Fruit fly (Drosophila melanogaster) whole organism, embryonic: ENCODE results near the gene Rlb1.
A peak's percentile ranks its signal among the peaks of the same experiment; 100 is the strongest.

ENCODE experiments used
- CG10267 ChIP-seq: fragments of 200-800 bp; sonication (Bioruptor generic); optimal IDR thresholded peaks from 2 replicates; lab custom pipeline; 2018; ENCODE audit warnings: missing biosample characterization, mild to moderate bottlenecking, missing genetic modification characterization, moderate library complexity
- CG13287 ChIP-seq: fragments of 200-800 bp; sonication (Bioruptor generic); IDR thresholded peaks from 2 replicates; pipeline ENCODE4 v1.3.6; 2022; ENCODE audit warnings: missing biosample characterization, missing genetic modification characterization; ENCODE audit not compliant: partially characterized antibody
- CG15601 ChIP-seq: fragments of 200-800 bp; sonication (Bioruptor generic); optimal IDR thresholded peaks from 3 replicates; lab custom pipeline; 2019; ENCODE audit warnings: missing biosample characterization, mild to moderate bottlenecking, missing genetic modification characterization, moderate library complexity
- CG1602 ChIP-seq: fragments of 200-800 bp; sonication (Bioruptor generic); optimal IDR thresholded peaks from 3 replicates; lab custom pipeline; 2016; ENCODE audit warnings: missing biosample characterization, missing genetic modification characterization
- CG16813 ChIP-seq: fragments of 200-800 bp; sonication (Bioruptor generic); IDR thresholded peaks from 3 replicates; pipeline ENCODE4 v1.3.6; 2022; ENCODE audit warnings: missing biosample characterization, missing genetic modification characterization; ENCODE audit not compliant: partially characterized antibody
- CG17328 ChIP-seq: fragments of 200-800 bp; sonication (Bioruptor generic); IDR thresholded peaks from 2 replicates; pipeline ENCODE4 v1.3.6; 2022; ENCODE audit warnings: missing biosample characterization, missing genetic modification characterization
- CG2120 ChIP-seq: fragments of 200-800 bp; sonication (Bioruptor generic); optimal IDR thresholded peaks from 3 replicates; lab custom pipeline; 2016; ENCODE audit warnings: missing biosample characterization, missing genetic modification characterization
- CG32772 ChIP-seq: fragments of 200-800 bp; sonication (Bioruptor generic); IDR thresholded peaks from 2 replicates; pipeline ENCODE4 v1.3.6; 2022; ENCODE audit warnings: missing biosample characterization, missing genetic modification characterization
- CG34224 ChIP-seq: fragments of 200-800 bp; sonication (Bioruptor generic); IDR thresholded peaks from 3 replicates; pipeline ENCODE4 v1.3.6; 2022; ENCODE audit warnings: missing biosample characterization, missing genetic modification characterization; ENCODE audit not compliant: partially characterized antibody
- CG4424 ChIP-seq: fragments of 200-800 bp; sonication (Bioruptor generic); optimal IDR thresholded peaks from 3 replicates; lab custom pipeline; 2016; ENCODE audit warnings: missing biosample characterization, missing genetic modification characterization
- CG7745 ChIP-seq: fragments of 200-800 bp; sonication (Bioruptor generic); optimal IDR thresholded peaks from 2 replicates; lab custom pipeline; 2018; ENCODE audit warnings: missing biosample characterization, mild to moderate bottlenecking, missing genetic modification characterization, moderate library complexity
- CG8290 ChIP-seq, 3 experiments: fragments of 200-800 bp; sonication (Bioruptor generic); optimal IDR thresholded peaks; 2 replicates each; lab custom pipeline; 2016 to 2019; ENCODE audit warnings: missing biosample characterization in 3 of 3, missing genetic modification characterization in 3 of 3, mild to moderate bottlenecking in 2 of 3, moderate library complexity in 1 of 3
- CG8924 ChIP-seq: fragments of 200-800 bp; optimal IDR thresholded peaks from 3 replicates; lab custom pipeline; 2019; ENCODE audit warnings: missing biosample characterization, mild to moderate bottlenecking, missing genetic modification characterization, moderate library complexity
- CkIIα-i1 ChIP-seq: fragments of 200-800 bp; sonication (Bioruptor generic); IDR thresholded peaks from 2 replicates; pipeline ENCODE4 v1.3.6; 2022; ENCODE audit warnings: missing biosample characterization, missing genetic modification characterization
- Hmr ChIP-seq: fragments of 200-800 bp; sonication (Bioruptor generic); optimal IDR thresholded peaks from 3 replicates; lab custom pipeline; 2017; ENCODE audit warnings: mild to moderate bottlenecking, missing biosample characterization, missing genetic modification reagents, missing genetic modification characterization
- Lpt ChIP-seq: fragments of >200 bp; optimal IDR thresholded peaks from 2 replicates; lab custom pipeline; 2018; ENCODE audit warnings: missing biosample characterization, missing genetic modification characterization
- Med ChIP-seq: fragments of 200-800 bp; sonication (Bioruptor generic); peaks from one replicate; lab custom pipeline; 2016; ENCODE audit warnings: missing biosample characterization, missing genetic modification characterization, mild to moderate bottlenecking, inconsistent platforms, moderate library complexity
- NFAT ChIP-seq: fragments of 200-800 bp; sonication (Bioruptor generic); IDR thresholded peaks from 2 replicates; pipeline ENCODE4 v1.3.6; 2022; ENCODE audit warnings: missing biosample characterization, missing genetic modification characterization
- Neu2 ChIP-seq: fragments of 200-800 bp; sonication (Bioruptor generic); optimal IDR thresholded peaks from 3 replicates; lab custom pipeline; 2016; ENCODE audit warnings: missing biosample characterization, missing genetic modification characterization, borderline replicate concordance
- Nf-YC ChIP-seq: fragments of 200-800 bp; optimal IDR thresholded peaks from 3 replicates; lab custom pipeline; 2019; ENCODE audit warnings: missing biosample characterization, mild to moderate bottlenecking, missing genetic modification characterization, moderate library complexity
- NfI ChIP-seq: fragments of 200-800 bp; sonication (Bioruptor generic); optimal IDR thresholded peaks from 3 replicates; lab custom pipeline; 2018; ENCODE audit warnings: missing biosample characterization, mild to moderate bottlenecking, missing genetic modification characterization, moderate library complexity
- Stat92E ChIP-seq, 3 experiments: fragments of >200 bp in 2 of 3; fragments of 200-800 bp in 1 of 3; sonication (Bioruptor generic) in 1 of 3; optimal IDR thresholded peaks; 2 replicates each; lab custom pipeline; 2017 to 2019; ENCODE audit warnings: missing biosample characterization in 3 of 3, missing genetic modification characterization in 3 of 3, mild to moderate bottlenecking in 1 of 3, moderate library complexity in 1 of 3
- aop ChIP-seq: fragments of 200-800 bp; sonication (Bioruptor generic); IDR thresholded peaks from 2 replicates; pipeline ENCODE4 v1.3.6; 2022; ENCODE audit warnings: missing biosample characterization, missing genetic modification characterization
- ash1 ChIP-seq: fragments of 200-800 bp; sonication (Bioruptor generic); optimal IDR thresholded peaks from 2 replicates; lab custom pipeline; 2018; ENCODE audit warnings: missing biosample characterization, mild to moderate bottlenecking, missing genetic modification characterization
- bbx ChIP-seq: fragments of 200-800 bp; sonication (Bioruptor generic); IDR thresholded peaks from 2 replicates; pipeline ENCODE4 v1.3.6; 2022; ENCODE audit warnings: missing biosample characterization, missing genetic modification characterization; ENCODE audit not compliant: partially characterized antibody
- bsh ChIP-seq, 2 experiments: fragments of 200-800 bp; sonication (Bioruptor generic); optimal IDR thresholded peaks; 2 replicates each; lab custom pipeline; 2017 to 2018; ENCODE audit warnings: mild to moderate bottlenecking in 2 of 2, missing biosample characterization in 2 of 2, missing genetic modification characterization in 2 of 2, moderate library complexity in 1 of 2
- crp ChIP-seq, 2 experiments: fragments of 200-800 bp; sonication (Bioruptor generic); optimal IDR thresholded peaks; 2 replicates in 1 of 2; 3 replicates in 1 of 2; lab custom pipeline; 2017; ENCODE audit warnings: missing biosample characterization in 2 of 2, missing genetic modification characterization in 2 of 2, mild to moderate bottlenecking in 1 of 2, moderate library complexity in 1 of 2
- eve ChIP-seq, 2 experiments: fragments of >200 bp; optimal IDR thresholded peaks; 2 replicates each; lab custom pipeline; 2017; ENCODE audit warnings: missing biosample characterization in 2 of 2, missing genetic modification characterization in 2 of 2
- ftz-f1 ChIP-seq: fragments of 200-800 bp; sonication (Bioruptor generic); optimal IDR thresholded peaks from 2 replicates; lab custom pipeline; 2016; ENCODE audit warnings: missing biosample characterization, missing genetic modification characterization
- grn ChIP-seq: fragments of 200-800 bp; sonication (Bioruptor generic); optimal IDR thresholded peaks from 3 replicates; lab custom pipeline; 2017; ENCODE audit warnings: missing biosample characterization, missing genetic modification characterization
- gro ChIP-seq: fragments of 200-800 bp; sonication (Bioruptor generic); optimal IDR thresholded peaks from 2 replicates; lab custom pipeline; 2016; ENCODE audit warnings: missing biosample characterization, missing genetic modification characterization
- jing ChIP-seq: fragments of 200-800 bp; sonication (Bioruptor generic); optimal IDR thresholded peaks from 2 replicates; lab custom pipeline; 2018; ENCODE audit warnings: missing biosample characterization, mild to moderate bottlenecking, missing genetic modification characterization
- kay ChIP-seq: fragments of 200-800 bp; sonication (Bioruptor generic); optimal IDR thresholded peaks from 2 replicates; lab custom pipeline; 2016; ENCODE audit warnings: missing biosample characterization, missing genetic modification characterization
- kni ChIP-seq: fragments of 200-800 bp; sonication (Bioruptor generic); optimal IDR thresholded peaks from 3 replicates; lab custom pipeline; 2017; ENCODE audit warnings: mild to moderate bottlenecking, missing biosample characterization, missing genetic modification reagents, missing genetic modification characterization
- lov ChIP-seq, 2 experiments: fragments of 200-800 bp in 1 of 2; fragments of >200 bp in 1 of 2; sonication (Bioruptor generic) in 1 of 2; IDR thresholded peaks in 1 of 2; optimal IDR thresholded peaks in 1 of 2; 2 replicates in 1 of 2; 3 replicates in 1 of 2; pipeline versions ENCODE4 v1.3.6 to Lab custom; 2017 to 2022; ENCODE audit warnings: missing biosample characterization in 1 of 2, missing genetic modification characterization in 1 of 2
- mam ChIP-seq: fragments of 200-800 bp; sonication (Bioruptor generic); optimal IDR thresholded peaks from 3 replicates; lab custom pipeline; 2016; ENCODE audit warnings: missing biosample characterization, missing genetic modification characterization
- nmo ChIP-seq: fragments of 200-800 bp; sonication (Bioruptor generic); optimal IDR thresholded peaks from 2 replicates; lab custom pipeline; 2018; ENCODE audit warnings: missing biosample characterization, mild to moderate bottlenecking, missing genetic modification characterization, moderate library complexity
- oc ChIP-seq: fragments of 200-800 bp; sonication (Bioruptor generic); optimal IDR thresholded peaks from 2 replicates; lab custom pipeline; 2018; ENCODE audit warnings: missing biosample characterization, mild to moderate bottlenecking, missing genetic modification characterization, moderate library complexity
- onecut ChIP-seq: fragments of 200-800 bp; sonication (Bioruptor generic); IDR thresholded peaks from 2 replicates; pipeline ENCODE4 v1.3.6; 2022; ENCODE audit warnings: missing biosample characterization, missing genetic modification characterization
- org-1 ChIP-seq: fragments of 200-800 bp; sonication (Bioruptor generic); optimal IDR thresholded peaks from 2 replicates; lab custom pipeline; 2017; ENCODE audit warnings: missing biosample characterization, missing genetic modification characterization
- phol ChIP-seq: fragments of 200-800 bp; sonication (Bioruptor generic); optimal IDR thresholded peaks from 3 replicates; lab custom pipeline; 2018; ENCODE audit warnings: missing biosample characterization, mild to moderate bottlenecking, missing genetic modification characterization, moderate library complexity
- psq ChIP-seq: fragments of 200-800 bp; sonication (Bioruptor generic); optimal IDR thresholded peaks from 2 replicates; lab custom pipeline; 2017; ENCODE audit warnings: missing biosample characterization, missing genetic modification characterization
- pzg ChIP-seq: fragments of 200-800 bp; sonication (Bioruptor generic); optimal IDR thresholded peaks from 3 replicates; lab custom pipeline; 2018; ENCODE audit warnings: missing biosample characterization, mild to moderate bottlenecking, missing genetic modification characterization, moderate library complexity
- sens-2 ChIP-seq: fragments of 200-800 bp; sonication (Bioruptor generic); IDR thresholded peaks from 2 replicates; pipeline ENCODE4 v1.3.6; 2022; ENCODE audit warnings: missing biosample characterization, missing genetic modification characterization
- slbo ChIP-seq: fragments of 200-800 bp; sonication (Bioruptor generic); IDR thresholded peaks from 2 replicates; pipeline ENCODE4 v1.3.6; 2022; ENCODE audit warnings: missing biosample characterization, missing genetic modification characterization
- so ChIP-seq: fragments of 200-800 bp; sonication (Bioruptor generic); IDR thresholded peaks from 3 replicates; pipeline ENCODE4 v1.3.6; 2022; ENCODE audit warnings: missing biosample characterization, missing genetic modification characterization
- ttk ChIP-seq: fragments of 200-800 bp; sonication (Bioruptor generic); IDR thresholded peaks from 2 replicates; pipeline ENCODE4 v2.1.2; 2022; ENCODE audit warnings: missing biosample characterization, missing genetic modification characterization
- z ChIP-seq: fragments of 200-800 bp; sonication (Bioruptor generic); IDR thresholded peaks from 3 replicates; pipeline ENCODE4 v1.3.6; 2022; ENCODE audit warnings: missing biosample characterization, missing genetic modification characterization
- zen ChIP-seq: fragments of 200-800 bp; sonication (Bioruptor generic); optimal IDR thresholded peaks from 3 replicates; lab custom pipeline; 2018; ENCODE audit warnings: missing biosample characterization, mild to moderate bottlenecking, missing genetic modification characterization, moderate library complexity

Rlb1 gene

DNA sequence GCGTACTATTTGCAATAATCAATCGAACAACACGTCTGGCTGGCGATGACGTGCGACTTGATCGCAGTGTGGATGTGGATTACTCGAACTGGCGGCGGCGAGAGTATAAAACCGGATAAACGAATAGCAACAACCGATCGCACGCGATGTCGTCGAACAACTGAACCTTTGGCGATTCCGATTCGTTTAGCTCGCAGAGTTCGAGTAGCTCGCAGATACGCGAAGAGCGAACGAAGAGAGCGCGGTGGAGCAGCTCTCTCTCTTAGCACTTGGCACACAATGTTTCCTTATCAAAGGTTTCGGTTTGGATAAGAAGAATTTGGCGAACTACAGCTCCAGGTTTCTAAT is 10.7 kb upstream of the Rlb1 start, which contains the start of gene RhoL (continued):
- TF ChIP-seq org-1 = no peak
- no peak for TF ChIP-seq CG7745 (tag; lab: Kevin White, UChicago)
- TF ChIP-seq CG16813 = no peak
- TF ChIP-seq Nf-YC (tag; lab: Kevin White, UChicago) = peak; percentile 67
- peak; percentile 35; the same call in 2 of the 3 replicates for TF ChIP-seq CG34224 (GFP tag; lab: Robert Waterston, UW)
- TF ChIP-seq Lpt (GFP tag; lab: Kevin White, UChicago) = no peak
- no peak for TF ChIP-seq Hmr (GFP tag; lab: Kevin White, UChicago)
- no peak for TF ChIP-seq phol (tag; lab: Kevin White, UChicago)
- peak; percentile 88 for TF ChIP-seq Med (GFP tag; lab: Kevin White, UChicago)
- peak; percentile 33; the same call in 1 of the 2 replicates for TF ChIP-seq onecut (GFP tag; lab: Robert Waterston, UW)
- TF ChIP-seq NFAT (GFP tag; lab: Robert Waterston, UW) = 0 out of 2 replicates have a peak, but pooled peaks have one; percentile 21
- peak in 1 of 3 experiments; percentile 49 for TF ChIP-seq Stat92E (GFP tag; optimal IDR thresholded peaks at IDR 0.05; lab: Kevin White, UChicago)
- no peak for TF ChIP-seq nmo
- no peak for TF ChIP-seq bsh (GFP tag; optimal IDR thresholded peaks at IDR 0.05; lab: Kevin White, UChicago)
- TF ChIP-seq ttk = no peak
- no peak for TF ChIP-seq oc (tag; lab: Kevin White, UChicago)
- peak; percentile 61 for TF ChIP-seq gro (GFP tag; lab: Kevin White, UChicago)
- TF ChIP-seq CG15601 (tag; lab: Kevin White, UChicago) = no peak
- TF ChIP-seq psq (GFP tag; lab: Kevin White, UChicago) = no peak
- peak; percentile 74 for TF ChIP-seq ftz-f1
- TF ChIP-seq CG4424 (GFP tag; lab: Kevin White, UChicago) = no peak
- peak; percentile 29 for TF ChIP-seq kni (GFP tag; lab: Kevin White, UChicago)
- TF ChIP-seq ash1 (GFP tag; lab: Kevin White, UChicago) = peak; percentile 1
- TF ChIP-seq crp (GFP tag; optimal IDR thresholded peaks at IDR 0.05; lab: Kevin White, UChicago) = no peak
- no peak for TF ChIP-seq zen
- TF ChIP-seq Neu2 = no peak
- no peak for TF ChIP-seq aop (GFP tag; lab: Robert Waterston, UW)
- peak; percentile 12 for TF ChIP-seq CG2120 (GFP tag; lab: Kevin White, UChicago)
- TF ChIP-seq pzg (GFP tag; lab: Kevin White, UChicago) = no peak
- 0 out of 2 replicates have a peak, but pooled peaks have one; percentile 10 for TF ChIP-seq slbo (GFP tag; lab: Robert Waterston, UW)
- TF ChIP-seq CkIIα-i1 = no peak
- TF ChIP-seq CG32772 = no peak
- TF ChIP-seq CG8924 (tag; lab: Kevin White, UChicago) = peak; percentile 20
- TF ChIP-seq kay (GFP tag; lab: Kevin White, UChicago) = no peak
- peak; percentile 73 for TF ChIP-seq CG13287 (GFP tag; lab: Robert Waterston, UW)
- no peak for TF ChIP-seq jing (GFP tag; lab: Kevin White, UChicago)
- TF ChIP-seq CG1602 (GFP tag; lab: Kevin White, UChicago) = no peak
- no peak for TF ChIP-seq mam
- no peak for TF ChIP-seq sens-2
- TF ChIP-seq z (GFP tag; lab: Robert Waterston, UW) = no peak
- TF ChIP-seq so (GFP tag; lab: Robert Waterston, UW) = 0 out of 3 replicates have a peak, but pooled peaks have one; percentile 22
- TF ChIP-seq grn (GFP tag; lab: Kevin White, UChicago) = peak; percentile 43
- TF ChIP-seq CG10267 (tag; lab: Kevin White, UChicago) = no peak
- no peak for TF ChIP-seq CG17328
- TF ChIP-seq NfI (GFP tag; lab: Kevin White, UChicago) = peak; percentile 3
- TF ChIP-seq CG8290 (GFP tag; optimal IDR thresholded peaks at IDR 0.05; lab: Kevin White, UChicago) = no peak
- TF ChIP-seq CG8290 (tag; optimal IDR thresholded peaks at IDR 0.05; lab: Kevin White, UChicago) = peak in 1 of 2 experiments; percentile 70
- no peak for TF ChIP-seq lov (optimal IDR thresholded peaks at IDR 0.05; lab: Kevin White, UChicago)
- peak; percentile 58; the same call in 1 of the 3 replicates for TF ChIP-seq lov (GFP tag; IDR thresholded peaks at IDR 0.05; lab: Robert Waterston, UW)
- TF ChIP-seq eve (GFP tag; optimal IDR thresholded peaks at IDR 0.05; lab: Kevin White, UChicago) = no peak
- TF ChIP-seq bbx (GFP tag; lab: Robert Waterston, UW) = peak; percentile 70
